Fruit fly (Drosophila melanogaster) whole organism, embryonic: ENCODE measurements around the gene Pgant7.
A peak's percentile ranks its signal among the peaks of the same experiment; 100 is the strongest.

Source experiments
- Abd-B ChIP-seq: fragments of 200-800 bp; sonication (Bioruptor generic); optimal IDR thresholded peaks from 2 replicates; lab custom pipeline; 2018; ENCODE audit warnings: missing biosample characterization, mild to moderate bottlenecking, missing genetic modification characterization, moderate library complexity
- Adf1 ChIP-seq: fragments of 200-800 bp; sonication (Bioruptor generic); IDR thresholded peaks from 2 replicates; pipeline ENCODE4 v1.3.6; 2022; ENCODE audit warnings: missing biosample characterization, missing genetic modification characterization
- Blimp-1 ChIP-seq: fragments of 200-800 bp; sonication (Bioruptor generic); optimal IDR thresholded peaks from 3 replicates; lab custom pipeline; 2018; ENCODE audit warnings: missing biosample characterization, missing genetic modification characterization, mild to moderate bottlenecking, moderate library complexity, missing genetic modification reagents
- CG12155 ChIP-seq: fragments of 200-800 bp; sonication (Bioruptor generic); optimal IDR thresholded peaks from 3 replicates; lab custom pipeline; 2016; ENCODE audit warnings: missing biosample characterization, missing genetic modification characterization
- CG14014 ChIP-seq: fragments of 200-800 bp; sonication (Bioruptor generic); IDR thresholded peaks from 2 replicates; pipeline ENCODE4 v1.3.6; 2022; ENCODE audit warnings: missing biosample characterization, missing genetic modification characterization
- CG15479 ChIP-seq: fragments of 200-800 bp; sonication (Bioruptor generic); optimal IDR thresholded peaks from 3 replicates; lab custom pipeline; 2019; ENCODE audit warnings: missing biosample characterization, mild to moderate bottlenecking, missing genetic modification characterization, moderate library complexity
- CG17186 ChIP-seq: fragments of 200-800 bp; sonication (Bioruptor generic); optimal IDR thresholded peaks from 3 replicates; lab custom pipeline; 2017; ENCODE audit warnings: missing biosample characterization, missing genetic modification reagents, missing genetic modification characterization
- CG17568 ChIP-seq: fragments of 200-800 bp; sonication (Bioruptor generic); optimal IDR thresholded peaks from 2 replicates; lab custom pipeline; 2018; ENCODE audit warnings: missing biosample characterization, mild to moderate bottlenecking, missing genetic modification characterization, moderate library complexity
- CG18262 ChIP-seq: fragments of 200-800 bp; optimal IDR thresholded peaks from 3 replicates; lab custom pipeline; 2019; ENCODE audit warnings: missing biosample characterization, mild to moderate bottlenecking, missing genetic modification characterization, moderate library complexity
- CG31388 ChIP-seq: fragments of 200-800 bp; sonication (Bioruptor generic); optimal IDR thresholded peaks from 2 replicates; lab custom pipeline; 2016; ENCODE audit warnings: missing biosample characterization, missing genetic modification characterization
- CG33213 ChIP-seq: fragments of 200-800 bp; sonication (Bioruptor generic); optimal IDR thresholded peaks from 3 replicates; lab custom pipeline; 2016; ENCODE audit warnings: missing biosample characterization, missing genetic modification characterization
- CG3838 ChIP-seq: fragments of 200-800 bp; sonication (Bioruptor generic); optimal IDR thresholded peaks from 3 replicates; lab custom pipeline; 2016; ENCODE audit warnings: missing biosample characterization, missing genetic modification characterization
- CG7928 ChIP-seq: fragments of 200-800 bp; sonication (Bioruptor generic); optimal IDR thresholded peaks from 2 replicates; lab custom pipeline; 2017; ENCODE audit warnings: missing biosample characterization, mild to moderate bottlenecking, missing genetic modification characterization
- CG8281 ChIP-seq: fragments of 200-800 bp; sonication (Bioruptor generic); optimal IDR thresholded peaks from 2 replicates; lab custom pipeline; 2018; ENCODE audit warnings: missing biosample characterization, mild to moderate bottlenecking, missing genetic modification characterization, moderate library complexity
- CG8765 ChIP-seq: fragments of 200-800 bp; sonication (Bioruptor generic); IDR thresholded peaks from 2 replicates; pipeline ENCODE4 v1.3.6; 2022; ENCODE audit warnings: missing biosample characterization, missing genetic modification characterization
- CG9437 ChIP-seq: fragments of 200-800 bp; sonication (Bioruptor generic); optimal IDR thresholded peaks from 2 replicates; lab custom pipeline; 2018; ENCODE audit warnings: missing biosample characterization, mild to moderate bottlenecking, missing genetic modification characterization
- CG9727 ChIP-seq: fragments of 200-800 bp; sonication (Bioruptor generic); optimal IDR thresholded peaks from 3 replicates; lab custom pipeline; 2017; ENCODE audit warnings: missing biosample characterization, mild to moderate bottlenecking, missing genetic modification characterization
- CoRest ChIP-seq: fragments of 200-800 bp; sonication (Bioruptor generic); optimal IDR thresholded peaks from 3 replicates; lab custom pipeline; 2018; ENCODE audit warnings: missing biosample characterization, mild to moderate bottlenecking, missing genetic modification characterization, moderate library complexity
- Dp ChIP-seq: fragments of 200-800 bp; sonication (Bioruptor generic); optimal IDR thresholded peaks from 2 replicates; lab custom pipeline; 2018; ENCODE audit warnings: missing biosample characterization, mild to moderate bottlenecking, missing genetic modification characterization, moderate library complexity
- Drgx ChIP-seq: fragments of 200-800 bp; sonication (Bioruptor generic); IDR thresholded peaks from 2 replicates; pipeline ENCODE4 v1.3.6; 2022; ENCODE audit warnings: missing biosample characterization, missing genetic modification characterization
- Eip74EF ChIP-seq, 2 experiments: fragments of 200-800 bp in 1 of 2; fragments of >200 bp in 1 of 2; sonication (Bioruptor generic) in 1 of 2; optimal IDR thresholded peaks; 2 replicates each; lab custom pipeline; 2017 to 2019; ENCODE audit warnings: missing biosample characterization in 2 of 2, missing genetic modification characterization in 2 of 2, mild to moderate bottlenecking in 1 of 2, moderate library complexity in 1 of 2
- Ets65A ChIP-seq: fragments of 200-800 bp; sonication (Bioruptor generic); peaks from one replicate; lab custom pipeline; 2016; ENCODE audit warnings: missing biosample characterization, missing genetic modification characterization
- Hr78 ChIP-seq, 2 experiments: fragments of 200-800 bp in 1 of 2; fragments of >200 bp in 1 of 2; sonication (Bioruptor generic) in 1 of 2; optimal IDR thresholded peaks; 2 replicates each; lab custom pipeline; 2017 to 2019; ENCODE audit warnings: missing biosample characterization in 2 of 2, missing genetic modification characterization in 2 of 2, mild to moderate bottlenecking in 1 of 2, moderate library complexity in 1 of 2
- Lim3 ChIP-seq: fragments of 200-800 bp; sonication (Bioruptor generic); IDR thresholded peaks from 2 replicates; pipeline ENCODE4 v1.3.6; 2022; ENCODE audit warnings: missing biosample characterization, missing genetic modification characterization
- Mes4 ChIP-seq: fragments of 200-800 bp; sonication (Bioruptor generic); optimal IDR thresholded peaks from 2 replicates; lab custom pipeline; 2016; ENCODE audit warnings: missing biosample characterization, missing genetic modification characterization
- Mrtf ChIP-seq: fragments of 200-800 bp; sonication (Bioruptor generic); IDR thresholded peaks from 3 replicates; pipeline ENCODE4 v1.3.6; 2022; ENCODE audit warnings: missing biosample characterization, missing genetic modification characterization
- Nf-YB ChIP-seq: fragments of 200-800 bp; sonication (Bioruptor generic); optimal IDR thresholded peaks from 3 replicates; lab custom pipeline; 2019; ENCODE audit warnings: missing biosample characterization, mild to moderate bottlenecking, missing genetic modification characterization, moderate library complexity
- PHDP ChIP-seq: fragments of 200-800 bp; sonication (Bioruptor generic); optimal IDR thresholded peaks from 3 replicates; lab custom pipeline; 2018; ENCODE audit warnings: missing biosample characterization, mild to moderate bottlenecking, missing genetic modification characterization, moderate library complexity
- Side ChIP-seq: fragments of 200-800 bp; sonication (Bioruptor generic); optimal IDR thresholded peaks from 2 replicates; lab custom pipeline; 2016; ENCODE audit warnings: missing biosample characterization, missing genetic modification characterization
- Xrp1 ChIP-seq: fragments of 200-800 bp; sonication (Bioruptor generic); IDR thresholded peaks from 2 replicates; pipeline ENCODE4 v1.3.6; 2022; ENCODE audit warnings: missing biosample characterization, missing genetic modification characterization
- caup ChIP-seq: fragments of 200-800 bp; sonication (Bioruptor generic); optimal IDR thresholded peaks from 3 replicates; lab custom pipeline; 2017; ENCODE audit warnings: missing biosample characterization, mild to moderate bottlenecking, missing genetic modification characterization, moderate library complexity; ENCODE audit not compliant: severe bottlenecking
- chinmo ChIP-seq: fragments of 200-800 bp; sonication (Bioruptor generic); IDR thresholded peaks from 4 replicates; pipeline ENCODE4 v1.3.6; 2022; ENCODE audit warnings: missing biosample characterization, missing genetic modification characterization; ENCODE audit not compliant: partially characterized antibody
- chn ChIP-seq: fragments of 200-800 bp; sonication (Bioruptor generic); optimal IDR thresholded peaks from 2 replicates; lab custom pipeline; 2016; ENCODE audit warnings: missing biosample characterization, missing genetic modification characterization
- disco-r ChIP-seq: fragments of 200-800 bp; sonication (Bioruptor generic); optimal IDR thresholded peaks from 2 replicates; lab custom pipeline; 2016; ENCODE audit warnings: missing biosample characterization, missing genetic modification characterization
- dmrt99B ChIP-seq: fragments of 200-800 bp; sonication (Bioruptor generic); optimal IDR thresholded peaks from 2 replicates; lab custom pipeline; 2018; ENCODE audit warnings: missing biosample characterization, mild to moderate bottlenecking, missing genetic modification characterization, moderate library complexity
- exex ChIP-seq: fragments of 200-800 bp; sonication (Bioruptor generic); optimal IDR thresholded peaks from 4 replicates; lab custom pipeline; 2018; ENCODE audit warnings: missing biosample characterization, mild to moderate bottlenecking, missing genetic modification characterization, moderate library complexity
- fu2 ChIP-seq: fragments of 200-800 bp; sonication (Bioruptor generic); optimal IDR thresholded peaks from 2 replicates; lab custom pipeline; 2016; ENCODE audit warnings: missing biosample characterization, missing genetic modification characterization
- gro ChIP-seq: fragments of 200-800 bp; sonication (Bioruptor generic); optimal IDR thresholded peaks from 2 replicates; lab custom pipeline; 2016; ENCODE audit warnings: missing biosample characterization, missing genetic modification characterization
- ham ChIP-seq: fragments of 200-800 bp; sonication (Bioruptor generic); IDR thresholded peaks from 2 replicates; pipeline ENCODE4 v1.3.6; 2022; ENCODE audit warnings: missing biosample characterization, missing genetic modification characterization
- ind ChIP-seq: fragments of 200-800 bp; sonication (Bioruptor generic); optimal IDR thresholded peaks from 3 replicates; lab custom pipeline; 2016; ENCODE audit warnings: missing biosample characterization, missing genetic modification characterization
- jing ChIP-seq: fragments of 200-800 bp; sonication (Bioruptor generic); optimal IDR thresholded peaks from 2 replicates; lab custom pipeline; 2018; ENCODE audit warnings: missing biosample characterization, mild to moderate bottlenecking, missing genetic modification characterization
- jumu ChIP-seq: fragments of 200-800 bp; sonication (Bioruptor generic); optimal IDR thresholded peaks from 3 replicates; lab custom pipeline; 2016; ENCODE audit warnings: missing biosample characterization, missing genetic modification characterization
- knrl ChIP-seq: fragments of 200-800 bp; sonication (Bioruptor generic); IDR thresholded peaks from 3 replicates; pipeline ENCODE4 v1.3.6; 2022; ENCODE audit warnings: missing biosample characterization, missing genetic modification characterization; ENCODE audit not compliant: partially characterized antibody
- oc ChIP-seq: fragments of 200-800 bp; sonication (Bioruptor generic); optimal IDR thresholded peaks from 2 replicates; lab custom pipeline; 2018; ENCODE audit warnings: missing biosample characterization, mild to moderate bottlenecking, missing genetic modification characterization, moderate library complexity
- pfk ChIP-seq: fragments of 200-800 bp; sonication (Bioruptor generic); optimal IDR thresholded peaks from 2 replicates; lab custom pipeline; 2018; ENCODE audit warnings: missing biosample characterization, mild to moderate bottlenecking, missing genetic modification characterization, moderate library complexity
- seq ChIP-seq: fragments of 200-800 bp; sonication (Bioruptor generic); IDR thresholded peaks from 2 replicates; pipeline ENCODE4 v1.3.6; 2022; ENCODE audit warnings: missing biosample characterization, missing genetic modification characterization
- wdn ChIP-seq: fragments of 200-800 bp; sonication (Bioruptor generic); IDR thresholded peaks from 2 replicates; pipeline ENCODE4 v1.3.6; 2022; ENCODE audit warnings: missing biosample characterization, missing genetic modification characterization
- zen ChIP-seq: fragments of 200-800 bp; sonication (Bioruptor generic); optimal IDR thresholded peaks from 3 replicates; lab custom pipeline; 2018; ENCODE audit warnings: missing biosample characterization, mild to moderate bottlenecking, missing genetic modification characterization, moderate library complexity

The Pgant7 gene

dm6 chrX:18506639-18507528, 7.1 kb upstream of the Pgant7 start (continued):
- TF ChIP-seq Blimp-1 (GFP tag; lab: Kevin White, UChicago) (peak; percentile 79), Side (peak; percentile 75), Hr78 (GFP tag; optimal IDR thresholded peaks at IDR 0.05; lab: Kevin White, UChicago) (no peak), CG14014 (GFP tag; lab: Robert Waterston, UW) (peak; percentile 76), CG7928 (GFP tag; lab: Kevin White, UChicago) (no peak), Nf-YB (peak; percentile 39), CG18262 (tag; lab: Kevin White, UChicago) (peak; percentile 78), Mes4 (GFP tag; lab: Kevin White, UChicago) (peak; percentile 71), pfk (GFP tag; lab: Kevin White, UChicago) (no peak), Ets65A (peak; percentile 89), CG12155 (GFP tag; lab: Kevin White, UChicago) (peak; percentile 76), CG8765 (GFP tag; lab: Robert Waterston, UW) (peak; percentile 24; the same call in 1 of the 2 replicates), jumu (GFP tag; lab: Kevin White, UChicago) (peak; percentile 65), Lim3 (no peak), CG3838 (GFP tag; lab: Kevin White, UChicago) (no peak), CG31388 (GFP tag; lab: Kevin White, UChicago) (no peak), Eip74EF (GFP tag; optimal IDR thresholded peaks at IDR 0.05; lab: Kevin White, UChicago) (peak in 1 of 2 experiments; percentile 58), Abd-B (GFP tag; lab: Kevin White, UChicago) (peak; percentile 23), Mrtf (GFP tag; lab: Robert Waterston, UW) (peak; percentile 74), Xrp1 (GFP tag; lab: Robert Waterston, UW) (peak; percentile 91), chinmo (GFP tag; lab: Robert Waterston, UW) (peak; percentile 67; the same call in 1 of the 4 replicates), Adf1 (GFP tag; lab: Robert Waterston, UW) (peak; percentile 34; the same call in 1 of the 2 replicates), fu2 (peak; percentile 46), CG9727 (GFP tag; lab: Kevin White, UChicago) (peak; percentile 79), gro (GFP tag; lab: Kevin White, UChicago) (peak; percentile 79), ind (GFP tag; lab: Kevin White, UChicago) (peak; percentile 84), CG33213 (GFP tag; lab: Kevin White, UChicago) (peak; percentile 84), chn (GFP tag; lab: Kevin White, UChicago) (peak; percentile 78), CG15479 (GFP tag; lab: Kevin White, UChicago) (no peak), CG17186 (GFP tag; lab: Kevin White, UChicago) (peak; percentile 39), PHDP (tag; lab: Kevin White, UChicago) (peak; percentile 79), caup (GFP tag; lab: Kevin White, UChicago) (peak; percentile 74), ham (no peak), zen (tag; lab: Kevin White, UChicago) (peak; percentile 54), Dp (GFP tag; lab: Kevin White, UChicago) (no peak), oc (tag; lab: Kevin White, UChicago) (peak; percentile 5), knrl (no peak), CG17568 (GFP tag; lab: Kevin White, UChicago) (peak; percentile 31), dmrt99B (peak; percentile 80), disco-r (GFP tag; lab: Kevin White, UChicago) (peak; percentile 77), Drgx (peak; percentile 83), jing (GFP tag; lab: Kevin White, UChicago) (peak; percentile 31), exex (no peak), CoRest (tag; lab: Kevin White, UChicago) (peak; percentile 46), CG9437 (GFP tag; lab: Kevin White, UChicago) (peak; percentile 52), wdn (peak; percentile 69), CG8281 (tag; lab: Kevin White, UChicago) (no peak), seq (GFP tag; lab: Robert Waterston, UW) (peak; percentile 81)
